Worm (Caenorhabditis elegans) whole organism, L1 larva: Measurements from ENCODE around the gene ZK470.14.
A peak's percentile ranks its signal among the peaks of the same experiment; 100 is the strongest.

Experiments used
- C16A3.4 ChIP-seq: fragments of 150-350 bp; optimal IDR thresholded peaks from 2 replicates; lab custom pipeline; 2014; ENCODE audit warnings: missing biosample characterization, missing genetic modification characterization
- C34B4.2 ChIP-seq: sonication (generic microtip); optimal IDR thresholded peaks from 2 replicates; lab custom pipeline; 2017; ENCODE audit warnings: mild to moderate bottlenecking, missing genetic modification characterization, missing compliant biosample characterization
- Y116A8C.19 ChIP-seq: sonication (generic microtip); optimal IDR thresholded peaks from 2 replicates; lab custom pipeline; 2016; ENCODE audit warnings: missing compliant biosample characterization, missing genetic modification characterization, borderline replicate concordance
- aha-1 ChIP-seq: fragments of 150-350 bp; optimal IDR thresholded peaks from 2 replicates; lab custom pipeline; 2014; ENCODE audit warnings: missing biosample characterization, missing genetic modification characterization
- alr-1 ChIP-seq: fragments of 200-800 bp; sonication (Bioruptor generic); optimal IDR thresholded peaks from 2 replicates; lab custom pipeline; 2018; ENCODE audit warnings: borderline replicate concordance, mild to moderate bottlenecking, missing genetic modification characterization, missing compliant biosample characterization
- blmp-1 ChIP-seq: fragments of 150-350 bp; optimal IDR thresholded peaks from 2 replicates; lab custom pipeline; 2014; ENCODE audit warnings: missing biosample characterization, missing genetic modification characterization
- ceh-63 ChIP-seq: fragments of 200-800 bp; sonication (Bioruptor generic); optimal IDR thresholded peaks from 2 replicates; lab custom pipeline; 2018; ENCODE audit warnings: mild to moderate bottlenecking, missing genetic modification characterization, missing compliant biosample characterization
- ceh-8 ChIP-seq: fragments of 200-800 bp; sonication (Bioruptor generic); optimal IDR thresholded peaks from 2 replicates; lab custom pipeline; 2018; ENCODE audit warnings: mild to moderate bottlenecking, missing genetic modification characterization, moderate library complexity, missing compliant biosample characterization
- ceh-88 ChIP-seq: fragments of 200-800 bp; sonication (Bioruptor generic); IDR thresholded peaks from 2 replicates; pipeline ENCODE4 v1.3.6; 2022; ENCODE audit warnings: missing genetic modification characterization, missing compliant biosample characterization
- ces-1 ChIP-seq: fragments of 150-350 bp; optimal IDR thresholded peaks from 2 replicates; lab custom pipeline; 2014; ENCODE audit warnings: missing biosample characterization, missing genetic modification reagents, missing genetic modification characterization
- dpl-1 ChIP-seq, 3 experiments: fragments of 150-350 bp in 2 of 3; sonication (generic microtip) in 1 of 3; optimal IDR thresholded peaks; 2 replicates each; lab custom pipeline; 2014 to 2017; ENCODE audit warnings: missing biosample characterization in 3 of 3, missing genetic modification characterization in 3 of 3, missing genetic modification reagents in 3 of 3
- dsc-1 ChIP-seq: sonication (generic microtip); optimal IDR thresholded peaks from 2 replicates; lab custom pipeline; 2016; ENCODE audit warnings: mild to moderate bottlenecking, missing genetic modification characterization, missing compliant biosample characterization
- efl-1 ChIP-seq, 4 experiments: fragments of 150-350 bp; optimal IDR thresholded peaks in 3 of 4; peaks in 1 of 4; 1 replicate in 1 of 4; 2 replicates in 3 of 4; lab custom pipeline; 2014; ENCODE audit warnings: missing biosample characterization in 2 of 4, missing genetic modification characterization in 2 of 4, missing genetic modification reagents in 2 of 4
- egl-13 ChIP-seq: sonication (generic microtip); optimal IDR thresholded peaks from 2 replicates; lab custom pipeline; 2016; ENCODE audit warnings: missing genotype, missing genetic modification reagents, missing genetic modification characterization, missing compliant biosample characterization
- egl-27 ChIP-seq, 2 experiments: fragments of 150-350 bp in 1 of 2; sonication (generic microtip); optimal IDR thresholded peaks; 3 replicates each; lab custom pipeline; 2017 to 2018; ENCODE audit warnings: missing biosample characterization in 2 of 2, missing genetic modification characterization in 2 of 2, missing genetic modification reagents in 2 of 2
- elt-2 ChIP-seq: sonication (generic microtip); optimal IDR thresholded peaks from 2 replicates; lab custom pipeline; 2016; ENCODE audit warnings: missing genetic modification characterization, mild to moderate bottlenecking, inconsistent platforms, missing compliant biosample characterization, missing genetic modification reagents
- elt-3 ChIP-seq, 6 experiments: fragments of 150-350 bp in 1 of 6; sonication (generic microtip); optimal IDR thresholded peaks; 2 replicates each; lab custom pipeline; 2017 to 2018; ENCODE audit warnings: missing biosample characterization in 6 of 6, missing genetic modification characterization in 6 of 6, inconsistent platforms in 1 of 6
- ets-5 ChIP-seq: fragments of 200-800 bp; sonication (Bioruptor generic); IDR thresholded peaks from 2 replicates; pipeline ENCODE4 v1.3.6; 2022; ENCODE audit warnings: missing genetic modification characterization, missing compliant biosample characterization
- fkh-10 ChIP-seq: sonication (generic microtip); optimal IDR thresholded peaks from 2 replicates; lab custom pipeline; 2017; ENCODE audit warnings: missing biosample characterization, missing genetic modification reagents, missing genetic modification characterization
- fkh-4 ChIP-seq: sonication (generic microtip); optimal IDR thresholded peaks from 2 replicates; lab custom pipeline; 2016; ENCODE audit warnings: missing compliant biosample characterization, missing genetic modification characterization, borderline replicate concordance
- fos-1 ChIP-seq: fragments of 150-350 bp; optimal IDR thresholded peaks from 2 replicates; lab custom pipeline; 2014; ENCODE audit warnings: missing biosample characterization, missing genetic modification characterization
- grh-1 ChIP-seq: fragments of 200-800 bp; sonication (Bioruptor generic); IDR thresholded peaks from 2 replicates; pipeline ENCODE4 v1.3.6; 2022; ENCODE audit warnings: missing genetic modification reagents, missing genetic modification characterization, missing compliant biosample characterization
- hlh-17 ChIP-seq: fragments of 200-800 bp; sonication (Bioruptor generic); optimal IDR thresholded peaks from 2 replicates; lab custom pipeline; 2018; ENCODE audit warnings: missing genetic modification characterization, mild to moderate bottlenecking, missing compliant biosample characterization, moderate library complexity, borderline replicate concordance
- hlh-4 ChIP-seq: sonication (generic microtip); optimal IDR thresholded peaks from 2 replicates; lab custom pipeline; 2016; ENCODE audit warnings: mild to moderate bottlenecking, missing genetic modification characterization, missing compliant biosample characterization
- irx-1 ChIP-seq: sonication (generic microtip); optimal IDR thresholded peaks from 2 replicates; lab custom pipeline; 2016; ENCODE audit warnings: missing genetic modification characterization, missing compliant biosample characterization
- jun-1 ChIP-seq: fragments of 150-350 bp; optimal IDR thresholded peaks from 2 replicates; lab custom pipeline; 2014; ENCODE audit warnings: missing biosample characterization, missing genetic modification reagents, missing genetic modification characterization
- lin-14 ChIP-seq: fragments of 200-800 bp; sonication (Bioruptor generic); optimal IDR thresholded peaks from 2 replicates; lab custom pipeline; 2018; ENCODE audit warnings: mild to moderate bottlenecking, missing genetic modification characterization, moderate library complexity, missing compliant biosample characterization
- lin-15B ChIP-seq: fragments of 150-350 bp; sonication (generic microtip); optimal IDR thresholded peaks from 3 replicates; lab custom pipeline; 2014; ENCODE audit warnings: missing biosample characterization, missing genetic modification characterization
- lsy-2 ChIP-seq, 2 experiments: fragments of 150-350 bp; optimal IDR thresholded peaks; 2 replicates each; lab custom pipeline; 2014; ENCODE audit warnings: missing biosample characterization in 2 of 2, missing genetic modification characterization in 2 of 2
- mab-9 ChIP-seq: fragments of 200-800 bp; sonication (Bioruptor generic); IDR thresholded peaks from 2 replicates; pipeline ENCODE4 v1.3.6; 2022; ENCODE audit warnings: missing genetic modification reagents, missing genetic modification characterization, missing compliant biosample characterization
- mdl-1 ChIP-seq, 2 experiments: fragments of 150-350 bp; optimal IDR thresholded peaks; 2 replicates each; lab custom pipeline; 2014 to 2017; ENCODE audit warnings: missing biosample characterization in 2 of 2, missing genetic modification characterization in 2 of 2, inconsistent platforms in 1 of 2
- nhr-12 ChIP-seq: sonication (generic microtip); optimal IDR thresholded peaks from 2 replicates; lab custom pipeline; 2017; ENCODE audit warnings: missing biosample characterization, missing genetic modification characterization
- nhr-19 ChIP-seq: fragments of 200-800 bp; sonication (Bioruptor generic); conservative IDR thresholded peaks from 2 replicates; pipeline ENCODE4 v1.3.6; 2022; ENCODE audit warnings: missing genetic modification characterization, missing compliant biosample characterization
- nhr-76 ChIP-seq: sonication (generic microtip); optimal IDR thresholded peaks from 2 replicates; lab custom pipeline; 2017; ENCODE audit warnings: missing biosample characterization, missing genetic modification characterization
- nhr-85 ChIP-seq: sonication (generic microtip); peaks from one replicate; lab custom pipeline; 2016; ENCODE audit warnings: missing genetic modification characterization, inconsistent platforms, missing compliant biosample characterization
- nhr-90 ChIP-seq: sonication (generic microtip); optimal IDR thresholded peaks from 2 replicates; lab custom pipeline; 2016; ENCODE audit warnings: mild to moderate bottlenecking, missing genetic modification characterization, missing compliant biosample characterization; ENCODE audit not compliant: poor library complexity
- pax-3 ChIP-seq: fragments of 200-800 bp; sonication (Bioruptor generic); optimal IDR thresholded peaks from 2 replicates; lab custom pipeline; 2018; ENCODE audit warnings: mild to moderate bottlenecking, missing genetic modification characterization, moderate library complexity, missing compliant biosample characterization
- swsn-7 ChIP-seq: sonication (generic microtip); optimal IDR thresholded peaks from 2 replicates; lab custom pipeline; 2016; ENCODE audit warnings: missing genetic modification characterization, missing compliant biosample characterization
- tbx-2 ChIP-seq: sonication (generic microtip); optimal IDR thresholded peaks from 2 replicates; lab custom pipeline; 2016; ENCODE audit warnings: missing genetic modification characterization, missing compliant biosample characterization
- unc-30 ChIP-seq: sonication (generic microtip); optimal IDR thresholded peaks from 2 replicates; lab custom pipeline; 2017; ENCODE audit warnings: missing biosample characterization, missing genetic modification characterization
- unc-62 ChIP-seq: fragments of 150-350 bp; optimal IDR thresholded peaks from 2 replicates; lab custom pipeline; 2014; ENCODE audit warnings: missing biosample characterization, missing genetic modification reagents, missing genetic modification characterization
- unc-86 ChIP-seq: sonication (generic microtip); optimal IDR thresholded peaks from 2 replicates; lab custom pipeline; 2016; ENCODE audit warnings: missing genetic modification characterization, missing compliant biosample characterization
- vab-15 ChIP-seq: sonication (generic microtip); optimal IDR thresholded peaks from 2 replicates; lab custom pipeline; 2017; ENCODE audit warnings: missing genotype, mild to moderate bottlenecking, missing genetic modification characterization, missing compliant biosample characterization
- ztf-4 ChIP-seq: fragments of 150-350 bp; optimal IDR thresholded peaks from 2 replicates; lab custom pipeline; 2014; ENCODE audit warnings: missing biosample characterization, missing genetic modification characterization

The ZK470.14 gene

ce11 chrX:4134855-4135254 lies 32.4 kb upstream of the ZK470.14 start, which contains the start of gene ZK470.2:
ZK470.2 (plus strand) TSS chrX:4135155.
- TF ChIP-seq fkh-10 (GFP tag; lab: Kevin White, UChicago) (no peak), swsn-7 (no peak), fos-1 (tag; lab: Kevin White, UChicago) (no peak), egl-27 (tag; optimal IDR thresholded peaks at IDR 0.05; lab: Kevin White, UChicago) (no peak), dsc-1 (tag; lab: Kevin White, UChicago) (no peak), ets-5 (GFP tag; lab: Robert Waterston, UW) (no peak), fkh-4 (tag; lab: Kevin White, UChicago) (no peak), jun-1 (tag; lab: Kevin White, UChicago) (no peak), ceh-63 (GFP tag; lab: Kevin White, UChicago) (no peak), ceh-88 (GFP tag; lab: Robert Waterston, UW) (no peak), nhr-85 (tag; lab: Kevin White, UChicago) (no peak)

DNA sequence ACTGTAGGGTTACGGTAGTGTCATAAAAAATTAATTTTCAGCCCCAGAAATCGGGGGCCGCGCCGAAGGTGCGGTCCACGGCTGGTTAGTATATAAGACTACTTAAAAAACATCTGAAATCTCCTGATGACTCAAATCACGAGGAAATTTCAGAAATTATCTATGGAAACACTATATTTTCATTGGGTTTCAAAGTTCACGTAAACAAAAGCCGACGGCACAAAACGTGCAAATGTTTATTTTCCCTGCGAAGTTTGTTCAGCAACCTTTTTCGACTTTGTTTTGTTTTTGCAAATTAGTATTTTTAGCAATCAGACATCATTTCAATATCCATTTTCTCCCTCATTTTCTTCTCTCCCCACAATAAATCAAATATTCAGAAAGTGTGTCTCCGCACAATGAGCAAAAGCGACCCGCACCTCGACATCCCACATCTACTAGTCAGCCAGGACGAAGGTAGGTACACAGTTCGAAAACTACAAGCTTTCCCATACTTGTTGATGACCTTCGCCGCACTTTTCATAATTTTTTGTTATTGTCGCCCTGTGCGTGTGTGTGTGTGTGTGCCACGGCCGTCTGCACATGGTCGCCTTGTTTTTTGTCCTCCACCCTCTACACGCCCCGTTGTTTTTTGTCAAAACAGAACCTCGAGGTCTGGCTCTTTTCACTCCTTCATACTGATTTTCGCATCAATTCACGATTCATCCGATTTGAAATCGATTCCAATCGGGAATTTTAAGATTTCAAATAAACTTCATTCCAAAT lies 30.5 kb upstream of the ZK470.14 start:
- TF ChIP-seq nhr-85 (tag; lab: Kevin White, UChicago) (peak; percentile 18), nhr-12 (tag; lab: Kevin White, UChicago) (no peak)
- TF ChIP-seq, all 84 proteins: peak for 1

DNA sequence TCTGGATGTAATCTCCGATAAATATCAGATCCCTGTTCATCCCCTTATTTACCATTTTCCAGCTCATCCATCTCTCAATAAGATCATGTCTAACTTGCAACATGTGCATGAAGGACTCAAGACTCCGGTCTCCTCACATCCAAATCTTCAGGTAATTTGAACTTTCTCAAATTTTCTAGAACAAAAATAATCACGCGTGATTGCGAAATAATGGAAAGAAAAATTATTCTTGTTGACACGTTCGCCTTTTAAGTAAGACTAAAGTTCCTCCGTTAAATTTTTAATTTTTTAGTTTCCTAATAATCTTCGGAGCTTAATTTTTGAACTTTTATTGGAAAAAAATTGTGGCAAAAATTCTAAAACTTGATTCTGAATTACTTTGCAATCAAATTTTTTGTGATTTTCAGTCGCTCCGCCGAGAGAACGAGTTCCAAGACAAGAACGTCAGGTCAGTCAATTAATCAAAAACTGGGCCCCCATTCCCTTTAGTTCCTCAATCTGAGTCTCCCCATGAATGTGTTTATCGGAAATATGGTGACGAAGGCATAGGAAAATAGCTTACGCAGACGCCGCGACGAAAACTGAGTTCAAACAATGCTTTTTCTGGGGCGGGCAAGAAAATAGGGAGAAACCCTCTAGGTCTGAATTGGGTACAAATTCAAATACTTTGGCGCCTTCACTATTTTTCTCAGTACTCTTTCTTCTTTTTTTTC lies 29.6 kb upstream of the ZK470.14 start:
- TF ChIP-seq ces-1 (GFP tag; lab: Kevin White, UChicago) = no peak
- peak; percentile 67 for TF ChIP-seq nhr-85 (tag; lab: Kevin White, UChicago)
- TF ChIP-seq ceh-88 (GFP tag; lab: Robert Waterston, UW) = no peak
- TF ChIP-seq dpl-1 (GFP tag; optimal IDR thresholded peaks at IDR 0.05; lab: Kevin White, UChicago) = no peak
- TF ChIP-seq pax-3 (tag; lab: Kevin White, UChicago) = no peak
- TF ChIP-seq C34B4.2 (tag; lab: Kevin White, UChicago) = no peak
- no peak for TF ChIP-seq vab-15 (tag; lab: Kevin White, UChicago)
- TF ChIP-seq elt-3 (tag; optimal IDR thresholded peaks at IDR 0.05; lab: Kevin White, UChicago) = no peak
- no peak for TF ChIP-seq ets-5 (GFP tag; lab: Robert Waterston, UW)
- no peak for TF ChIP-seq irx-1 (tag; lab: Kevin White, UChicago)
- no peak for TF ChIP-seq C16A3.4 (tag; lab: Kevin White, UChicago)
- TF ChIP-seq unc-86 = no peak
- no peak for TF ChIP-seq unc-62 (GFP tag; lab: Kevin White, UChicago)
- no peak for TF ChIP-seq alr-1
- TF ChIP-seq lin-15B (tag; lab: Kevin White, UChicago) = no peak
- no peak for TF ChIP-seq fos-1 (tag; lab: Kevin White, UChicago)
- no peak for TF ChIP-seq dsc-1 (tag; lab: Kevin White, UChicago)
- TF ChIP-seq swsn-7 = peak; percentile 40
- TF ChIP-seq efl-1 (optimal IDR thresholded peaks at IDR 0.05; lab: Kevin White, UChicago) = no peak
- peak in 1 of 2 experiments; percentile 82 for TF ChIP-seq efl-1 (GFP tag; optimal IDR thresholded peaks at IDR 0.05 in 1 of 2; lab: Kevin White, UChicago)
- TF ChIP-seq elt-2 = no peak
- peak; percentile 60 for TF ChIP-seq ztf-4 (tag; lab: Kevin White, UChicago)
- TF ChIP-seq aha-1 (tag; lab: Kevin White, UChicago) = no peak
- no peak for TF ChIP-seq Y116A8C.19 (tag; lab: Kevin White, UChicago)
- no peak for TF ChIP-seq mab-9 (GFP tag; lab: Robert Waterston, UW)
- TF ChIP-seq nhr-90 (tag; lab: Kevin White, UChicago) = no peak
- TF ChIP-seq egl-13 (tag; lab: Kevin White, UChicago) = no peak
- no peak for TF ChIP-seq lsy-2 (tag; optimal IDR thresholded peaks at IDR 0.05; lab: Kevin White, UChicago)
- no peak for TF ChIP-seq nhr-76 (tag; lab: Kevin White, UChicago)
- TF ChIP-seq hlh-4 (tag; lab: Kevin White, UChicago) = no peak
- peak; percentile 82 for TF ChIP-seq lin-14 (GFP tag; lab: Kevin White, UChicago)
- TF ChIP-seq nhr-19 (GFP tag; lab: Robert Waterston, UW) = peak; percentile 29; the same call in 1 of the 2 replicates
- TF ChIP-seq unc-30 (tag; lab: Kevin White, UChicago) = no peak
- TF ChIP-seq hlh-17 (GFP tag; lab: Kevin White, UChicago) = no peak
- TF ChIP-seq blmp-1 (tag; lab: Kevin White, UChicago) = no peak
- TF ChIP-seq grh-1 = no peak
- no peak for TF ChIP-seq ceh-8
- TF ChIP-seq tbx-2 = no peak
- TF ChIP-seq mdl-1 (tag; optimal IDR thresholded peaks at IDR 0.05; lab: Kevin White, UChicago) = no peak
